Fruit fly (Drosophila melanogaster) whole organism, embryonic: ENCODE data around the gene Spn88Ea.

Experiments used
- C15 ChIP-seq: fragments of 200-800 bp; sonication (Bioruptor generic); IDR thresholded peaks from 3 replicates; pipeline ENCODE4 v1.3.6; 2022; ENCODE audit warnings: missing biosample characterization, missing genetic modification characterization
- CG10565 ChIP-seq: fragments of 200-800 bp; sonication (Bioruptor generic); optimal IDR thresholded peaks from 3 replicates; lab custom pipeline; 2016; ENCODE audit warnings: missing biosample characterization, mild to moderate bottlenecking, missing genetic modification characterization
- CG12659 ChIP-seq: fragments of 200-800 bp; sonication (Bioruptor generic); optimal IDR thresholded peaks from 3 replicates; lab custom pipeline; 2017; ENCODE audit warnings: mild to moderate bottlenecking, missing biosample characterization, missing genetic modification reagents, missing genetic modification characterization
- CG14860 ChIP-seq: fragments of 200-800 bp; sonication (Bioruptor generic); IDR thresholded peaks from 3 replicates; pipeline ENCODE4 v1.3.6; 2022; ENCODE audit warnings: missing biosample characterization, missing genetic modification characterization; ENCODE audit not compliant: partially characterized antibody
- CG17385 ChIP-seq: fragments of 200-800 bp; sonication (Bioruptor generic); optimal IDR thresholded peaks from 3 replicates; lab custom pipeline; 2018; ENCODE audit warnings: missing biosample characterization, mild to moderate bottlenecking, missing genetic modification characterization
- CG17802 ChIP-seq: fragments of 200-800 bp; sonication (Bioruptor generic); optimal IDR thresholded peaks from 2 replicates; lab custom pipeline; 2018; ENCODE audit warnings: missing biosample characterization, mild to moderate bottlenecking, missing genetic modification characterization, moderate library complexity
- CG1832 ChIP-seq: fragments of 200-800 bp; sonication (Bioruptor generic); optimal IDR thresholded peaks from 2 replicates; lab custom pipeline; 2017; ENCODE audit warnings: missing biosample characterization, mild to moderate bottlenecking, missing genetic modification characterization, inconsistent platforms
- CG18599 ChIP-seq: fragments of 200-800 bp; sonication (Bioruptor generic); optimal IDR thresholded peaks from 3 replicates; lab custom pipeline; 2017; ENCODE audit warnings: missing biosample characterization, missing genetic modification characterization, mild to moderate bottlenecking, moderate library complexity, missing genetic modification reagents
- CG2199 ChIP-seq: fragments of 200-800 bp; sonication (Bioruptor generic); IDR thresholded peaks from 3 replicates; pipeline ENCODE4 v1.3.6; 2022; ENCODE audit warnings: missing biosample characterization, missing genetic modification characterization
- CG32532 ChIP-seq: fragments of 200-800 bp; sonication (Bioruptor generic); IDR thresholded peaks from 2 replicates; pipeline ENCODE4 v1.3.6; 2022; ENCODE audit warnings: missing biosample characterization, missing genetic modification characterization
- CG32772 ChIP-seq: fragments of 200-800 bp; sonication (Bioruptor generic); IDR thresholded peaks from 2 replicates; pipeline ENCODE4 v1.3.6; 2022; ENCODE audit warnings: missing biosample characterization, missing genetic modification characterization
- CG33557 ChIP-seq: fragments of 200-800 bp; sonication (Bioruptor generic); optimal IDR thresholded peaks from 2 replicates; lab custom pipeline; 2019; ENCODE audit warnings: missing biosample characterization, mild to moderate bottlenecking, missing genetic modification characterization, moderate library complexity
- CG3726 ChIP-seq: fragments of 200-800 bp; sonication (Bioruptor generic); IDR thresholded peaks from 3 replicates; pipeline ENCODE4, ENCODE4 v1.3.6; 2022; ENCODE audit warnings: missing biosample characterization, missing genetic modification characterization
- CG3838 ChIP-seq: fragments of 200-800 bp; sonication (Bioruptor generic); optimal IDR thresholded peaks from 3 replicates; lab custom pipeline; 2016; ENCODE audit warnings: missing biosample characterization, missing genetic modification characterization
- CG6765 ChIP-seq: fragments of 200-800 bp; sonication (Bioruptor generic); optimal IDR thresholded peaks from 3 replicates; lab custom pipeline; 2017; ENCODE audit warnings: missing biosample characterization, mild to moderate bottlenecking, missing genetic modification characterization
- CG7839 ChIP-seq: fragments of 200-800 bp; sonication (Bioruptor generic); optimal IDR thresholded peaks from 3 replicates; lab custom pipeline; 2018; ENCODE audit warnings: missing biosample characterization, mild to moderate bottlenecking, missing genetic modification characterization, moderate library complexity
- CG7928 ChIP-seq: fragments of 200-800 bp; sonication (Bioruptor generic); optimal IDR thresholded peaks from 2 replicates; lab custom pipeline; 2017; ENCODE audit warnings: missing biosample characterization, mild to moderate bottlenecking, missing genetic modification characterization
- CG8478 ChIP-seq: fragments of >200 bp; optimal IDR thresholded peaks from 2 replicates; lab custom pipeline; 2018
- Camta ChIP-seq: fragments of 200-800 bp; sonication (Bioruptor generic); optimal IDR thresholded peaks from 2 replicates; lab custom pipeline; 2016; ENCODE audit warnings: missing biosample characterization, missing genetic modification characterization
- E2f1 ChIP-seq: fragments of 200-800 bp; sonication (Bioruptor generic); IDR thresholded peaks from 2 replicates; pipeline ENCODE4 v1.3.6; 2022; ENCODE audit warnings: missing biosample characterization, missing genetic modification characterization
- GATAe ChIP-seq: fragments of 200-800 bp; sonication (Bioruptor generic); conservative IDR thresholded peaks from 2 replicates; pipeline ENCODE4 v1.3.6; 2022; ENCODE audit warnings: missing biosample characterization, missing genetic modification characterization
- HLH4C ChIP-seq: fragments of 200-800 bp; sonication (Bioruptor generic); IDR thresholded peaks from 3 replicates; pipeline ENCODE4 v1.3.6; 2022; ENCODE audit warnings: missing biosample characterization, missing genetic modification characterization; ENCODE audit not compliant: partially characterized antibody
- Hr51 ChIP-seq, 2 experiments: fragments of 200-800 bp; sonication (Bioruptor generic); optimal IDR thresholded peaks; 2 replicates in 1 of 2; 3 replicates in 1 of 2; lab custom pipeline; 2016 to 2018; ENCODE audit warnings: missing biosample characterization in 2 of 2, missing genetic modification characterization in 2 of 2, mild to moderate bottlenecking in 1 of 2, moderate library complexity in 1 of 2
- Mad ChIP-seq: fragments of 200-800 bp; sonication (Bioruptor generic); optimal IDR thresholded peaks from 2 replicates; lab custom pipeline; 2016; ENCODE audit warnings: missing biosample characterization, missing genetic modification characterization
- Med ChIP-seq: fragments of 200-800 bp; sonication (Bioruptor generic); peaks from one replicate; lab custom pipeline; 2016; ENCODE audit warnings: missing biosample characterization, missing genetic modification characterization, mild to moderate bottlenecking, inconsistent platforms, moderate library complexity
- Mes4 ChIP-seq: fragments of 200-800 bp; sonication (Bioruptor generic); optimal IDR thresholded peaks from 2 replicates; lab custom pipeline; 2016; ENCODE audit warnings: missing biosample characterization, missing genetic modification characterization
- Myb ChIP-seq: fragments of 200-800 bp; sonication (Bioruptor generic); optimal IDR thresholded peaks from 2 replicates; lab custom pipeline; 2016; ENCODE audit warnings: missing biosample characterization, missing genetic modification characterization
- Poxn ChIP-seq: fragments of 200-800 bp; sonication (Bioruptor generic); IDR thresholded peaks from 2 replicates; pipeline ENCODE4 v1.3.6; 2022; ENCODE audit warnings: missing biosample characterization, missing genetic modification characterization
- Ptx1 ChIP-seq: fragments of 200-800 bp; sonication (Bioruptor generic); IDR thresholded peaks from 2 replicates; pipeline ENCODE4 v1.3.6; 2022; ENCODE audit warnings: missing biosample characterization, missing genetic modification characterization
- ac ChIP-seq: fragments of 200-800 bp; sonication (Bioruptor generic); optimal IDR thresholded peaks from 3 replicates; lab custom pipeline; 2017; ENCODE audit warnings: missing biosample characterization, mild to moderate bottlenecking, missing genetic modification characterization
- dan ChIP-seq: fragments of 200-800 bp; sonication (Bioruptor generic); IDR thresholded peaks from 2 replicates; pipeline ENCODE4 v1.3.6; 2022; ENCODE audit warnings: missing biosample characterization, missing genetic modification characterization
- ems ChIP-seq: fragments of 200-800 bp; sonication (Bioruptor generic); optimal IDR thresholded peaks from 3 replicates; lab custom pipeline; 2016; ENCODE audit warnings: missing biosample characterization, missing genetic modification characterization
- en ChIP-seq: fragments of 200-800 bp; sonication (Bioruptor generic); optimal IDR thresholded peaks from 2 replicates; lab custom pipeline; 2016; ENCODE audit warnings: missing biosample characterization, missing genetic modification characterization
- grau ChIP-seq: fragments of 200-800 bp; optimal IDR thresholded peaks from 3 replicates; lab custom pipeline; 2019; ENCODE audit warnings: missing biosample characterization, mild to moderate bottlenecking, missing genetic modification characterization, moderate library complexity
- inv ChIP-seq: fragments of 200-800 bp; sonication (Bioruptor generic); IDR thresholded peaks from 2 replicates; pipeline ENCODE4 v1.3.6; 2022; ENCODE audit warnings: missing biosample characterization, missing genetic modification characterization; ENCODE audit not compliant: partially characterized antibody
- lilli ChIP-seq: fragments of 200-800 bp; sonication (Bioruptor generic); optimal IDR thresholded peaks from 3 replicates; lab custom pipeline; 2016; ENCODE audit warnings: missing biosample characterization, missing genetic modification characterization
- lola ChIP-seq, 3 experiments: fragments of >200 bp in 2 of 3; fragments of 200-800 bp in 1 of 3; sonication (Bioruptor generic) in 1 of 3; optimal IDR thresholded peaks; 2 replicates each; lab custom pipeline; 2017 to 2019; ENCODE audit warnings: missing biosample characterization in 3 of 3, missing genetic modification characterization in 3 of 3, mild to moderate bottlenecking in 1 of 3, moderate library complexity in 1 of 3
- odd ChIP-seq: fragments of 200-800 bp; sonication (Bioruptor generic); optimal IDR thresholded peaks from 2 replicates; lab custom pipeline; 2017; ENCODE audit warnings: missing biosample characterization, mild to moderate bottlenecking, missing genetic modification characterization
- org-1 ChIP-seq: fragments of 200-800 bp; sonication (Bioruptor generic); optimal IDR thresholded peaks from 2 replicates; lab custom pipeline; 2017; ENCODE audit warnings: missing biosample characterization, missing genetic modification characterization
- otp ChIP-seq: fragments of 200-800 bp; sonication (Bioruptor generic); IDR thresholded peaks from 3 replicates; pipeline ENCODE4, ENCODE4 v1.3.6; 2022; ENCODE audit warnings: missing biosample characterization, missing genetic modification characterization
- p53 ChIP-seq: fragments of 200-800 bp; sonication (Bioruptor generic); optimal IDR thresholded peaks from 2 replicates; lab custom pipeline; 2016; ENCODE audit warnings: missing biosample characterization, missing genetic modification characterization
- pum ChIP-seq: fragments of 200-800 bp; sonication (Bioruptor generic); optimal IDR thresholded peaks from 2 replicates; lab custom pipeline; 2016; ENCODE audit warnings: missing biosample characterization, missing genetic modification characterization
- repo ChIP-seq: fragments of 200-800 bp; sonication (Bioruptor generic); optimal IDR thresholded peaks from 2 replicates; lab custom pipeline; 2016; ENCODE audit warnings: missing biosample characterization, missing genetic modification characterization
- rib ChIP-seq: fragments of 200-800 bp; sonication (Bioruptor generic); IDR thresholded peaks from 2 replicates; pipeline ENCODE4 v1.3.6; 2022; ENCODE audit warnings: missing biosample characterization, missing genetic modification characterization
- row ChIP-seq: fragments of 200-800 bp; sonication (Bioruptor generic); IDR thresholded peaks from 3 replicates; pipeline ENCODE4 v1.3.6; 2022; ENCODE audit warnings: missing biosample characterization, missing genetic modification characterization
- sima ChIP-seq: fragments of 200-800 bp; sonication (Bioruptor generic); optimal IDR thresholded peaks from 2 replicates; lab custom pipeline; 2016; ENCODE audit warnings: missing biosample characterization, missing genetic modification characterization
- stwl ChIP-seq: fragments of 200-800 bp; sonication (Bioruptor generic); optimal IDR thresholded peaks from 3 replicates; lab custom pipeline; 2018; ENCODE audit warnings: missing biosample characterization, mild to moderate bottlenecking, missing genetic modification characterization, moderate library complexity
- tna ChIP-seq: fragments of 200-800 bp; sonication (Bioruptor generic); IDR thresholded peaks from 2 replicates; pipeline ENCODE4 v1.3.6; 2022; ENCODE audit warnings: missing biosample characterization, missing genetic modification characterization; ENCODE audit not compliant: partially characterized antibody
- wek ChIP-seq: fragments of 200-800 bp; sonication (Bioruptor generic); optimal IDR thresholded peaks from 3 replicates; lab custom pipeline; 2018; ENCODE audit warnings: missing biosample characterization, mild to moderate bottlenecking, missing genetic modification characterization, moderate library complexity

The Spn88Ea gene

DNA sequence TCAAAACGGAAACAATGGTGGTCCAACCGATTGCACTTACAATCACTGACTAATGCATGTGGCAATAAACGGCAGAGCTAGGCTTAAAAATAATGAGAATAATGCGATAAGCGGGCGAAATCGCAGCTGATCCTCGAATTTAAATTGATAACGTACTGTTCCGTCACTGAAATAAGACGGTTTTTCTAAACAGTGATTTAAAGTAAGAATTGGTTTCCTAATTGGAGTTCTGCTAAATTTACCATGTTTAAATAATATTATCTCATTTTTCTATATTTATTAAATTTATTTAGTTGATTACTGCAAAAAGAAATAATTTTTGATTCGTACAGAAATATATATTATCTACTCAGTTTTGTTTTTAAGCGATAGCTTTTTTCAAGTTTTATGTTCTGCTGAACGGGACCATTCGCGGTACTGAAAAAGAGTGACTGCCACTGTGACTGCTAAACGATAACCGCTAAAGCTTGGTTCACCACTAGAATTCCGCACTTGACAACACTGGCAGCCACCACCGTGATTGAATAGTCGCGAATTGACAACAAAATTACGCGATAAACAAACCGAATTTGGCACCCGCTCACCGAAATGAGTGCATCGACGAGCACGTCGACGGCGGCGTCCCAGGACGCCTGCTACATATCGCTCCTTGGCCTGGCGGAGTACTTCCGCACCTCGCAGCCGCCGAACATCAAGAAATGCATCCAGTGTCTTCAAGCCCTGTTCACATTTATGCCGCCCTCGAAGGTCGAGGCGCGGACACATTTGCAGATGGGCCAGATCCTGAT lies 2.7 kb upstream of the Spn88Ea start, which contains the start of the genes Spn88Eb and Mau2 (continued):
- TF ChIP-seq CG17802 (peak; percentile 98), Myb (GFP tag; lab: Kevin White, UChicago) (peak; percentile 55), E2f1 (peak; percentile 72), Mad (GFP tag; lab: Kevin White, UChicago) (peak; percentile 48), CG33557 (peak; percentile 29), tna (GFP tag; lab: Robert Waterston, UW) (peak; percentile 39; the same call in 1 of the 2 replicates), CG3726 (GFP tag; lab: Robert Waterston, UW) (peak; percentile 52; the same call in 1 of the 3 replicates), stwl (tag; lab: Kevin White, UChicago) (peak; percentile 68), Poxn (GFP tag; lab: Robert Waterston, UW) (no peak), org-1 (GFP tag; lab: Kevin White, UChicago) (no peak), wek (GFP tag; lab: Kevin White, UChicago) (no peak), CG32772 (GFP tag; lab: Robert Waterston, UW) (peak; percentile 57; the same call in 1 of the 2 replicates), row (GFP tag; lab: Robert Waterston, UW) (peak; percentile 97), Hr51 (GFP tag; optimal IDR thresholded peaks at IDR 0.05; lab: Kevin White, UChicago) (peak in 1 of 2 experiments; percentile 79), grau (tag; lab: Kevin White, UChicago) (peak; percentile 66), repo (GFP tag; lab: Kevin White, UChicago) (peak; percentile 23), Med (GFP tag; lab: Kevin White, UChicago) (peak; percentile 94), CG10565 (no peak), sima (no peak), CG6765 (GFP tag; lab: Kevin White, UChicago) (no peak), C15 (GFP tag; lab: Robert Waterston, UW) (no peak), CG1832 (GFP tag; lab: Kevin White, UChicago) (no peak), CG7928 (GFP tag; lab: Kevin White, UChicago) (peak; percentile 17), GATAe (no peak; the same call in 1 of the 2 replicates), odd (no peak), inv (GFP tag; lab: Robert Waterston, UW) (peak; percentile 49; the same call in 1 of the 2 replicates), Ptx1 (GFP tag; lab: Robert Waterston, UW) (peak; percentile 82), HLH4C (GFP tag; lab: Robert Waterston, UW) (peak; percentile 64), CG18599 (GFP tag; lab: Kevin White, UChicago) (peak; percentile 72), ac (GFP tag; lab: Kevin White, UChicago) (no peak), CG8478 (no peak), p53 (GFP tag; lab: Kevin White, UChicago) (peak; percentile 26), rib (peak; percentile 87), CG3838 (GFP tag; lab: Kevin White, UChicago) (no peak), dan (GFP tag; lab: Robert Waterston, UW) (no peak), CG14860 (peak; percentile 46; the same call in 2 of the 3 replicates), lola (GFP tag; optimal IDR thresholded peaks at IDR 0.05; lab: Kevin White, UChicago) (peak in 1 of 3 experiments; percentile 32), CG2199 (GFP tag; lab: Robert Waterston, UW) (0 out of 3 replicates have a peak, but pooled peaks have one; percentile 40), ems (GFP tag; lab: Kevin White, UChicago) (peak; percentile 61), Mes4 (peak; percentile 14), CG12659 (GFP tag; lab: Kevin White, UChicago) (peak; percentile 75), otp (peak; percentile 55; the same call in 1 of the 3 replicates), en (GFP tag; lab: Kevin White, UChicago) (no peak), Camta (GFP tag; lab: Kevin White, UChicago) (peak; percentile 36), CG7839 (no peak), pum (GFP tag; lab: Kevin White, UChicago) (peak; percentile 47), lilli (GFP tag; lab: Kevin White, UChicago) (peak; percentile 73), CG32532 (GFP tag; lab: Robert Waterston, UW) (peak; percentile 85), CG17385 (GFP tag; lab: Kevin White, UChicago) (peak; percentile 55)
